Fruit fly (Drosophila melanogaster) ovary, adult (tissue): ENCODE measurements around the gene Zif.
A peak's percentile ranks its signal among the peaks of the same experiment; 100 is the strongest.

ENCODE experiments used
- CG17801 ChIP-seq: fragments of 200-800 bp; optimal IDR thresholded peaks from 2 replicates; lab custom pipeline; 2019; ENCODE audit warnings: missing biosample characterization, mild to moderate bottlenecking, missing genetic modification characterization, moderate library complexity; ENCODE audit not compliant: partially characterized antibody

Zif gene

dm6 chr3R:6423984-6424602 is 32.8 kb upstream of the Zif start:
- peak; percentile 69 for TF ChIP-seq CG17801

dm6 chr3R:6425454-6426156 is 31.3 kb upstream of the Zif start:
- no peak for TF ChIP-seq CG17801

dm6 chr3R:6426173-6426899 is 30.6 kb upstream of the Zif start:
- no peak for TF ChIP-seq CG17801

- no peak for TF ChIP-seq CG17801
Observed at dm6 chr3R:6427619-6428378, 29.1 kb upstream of the Zif start.

- TF ChIP-seq CG17801, result no peak
Observed at dm6 chr3R:6428935-6429334, 28.0 kb upstream of the Zif start.

- TF ChIP-seq CG17801, result peak; percentile 28
Observed at dm6 chr3R:6429706-6430105, 27.2 kb upstream of the Zif start.

dm6 chr3R:6430206-6430605 is 26.7 kb upstream of the Zif start:
- TF ChIP-seq CG17801, result no peak

- no peak for TF ChIP-seq CG17801
Observed at dm6 chr3R:6432321-6432720, 24.6 kb upstream of the Zif start.

dm6 chr3R:6432784-6433469 is 24.0 kb upstream of the Zif start:
- TF ChIP-seq CG17801, result no peak

- no peak for TF ChIP-seq CG17801
Observed at dm6 chr3R:6433885-6434284, 23.0 kb upstream of the Zif start.

dm6 chr3R:6435219-6435618 is 21.7 kb upstream of the Zif start:
- TF ChIP-seq CG17801, result no peak

dm6 chr3R:6435761-6436318 is 21.0 kb upstream of the Zif start:
- no peak for TF ChIP-seq CG17801

dm6 chr3R:6436643-6437042 is 20.2 kb upstream of the Zif start:
- no peak for TF ChIP-seq CG17801

dm6 chr3R:6456140-6457054 is 491 bp upstream of the Zif start, which contains the start of gene CG9727:
Gene CG9727 (minus strand): TSS chr3R:6456676.
- no peak for TF ChIP-seq CG17801

- no peak for TF ChIP-seq CG17801
Observed at dm6 chr3R:6460589-6461141, 3.8 kb downstream of the Zif start.
